Fruit fly (Drosophila melanogaster) whole organism, embryonic: ENCODE data around the gene sro.

Experiments
- Antp ChIP-seq: fragments of 200-800 bp; sonication (Bioruptor generic); optimal IDR thresholded peaks from 3 replicates; lab custom pipeline; 2016; ENCODE audit warnings: missing biosample characterization, missing genetic modification characterization
- Bdp1 ChIP-seq: fragments of 200-800 bp; sonication (Bioruptor generic); optimal IDR thresholded peaks from 3 replicates; lab custom pipeline; 2016; ENCODE audit warnings: missing biosample characterization, missing genetic modification characterization
- CG10209 ChIP-seq: fragments of 200-800 bp; sonication (Bioruptor generic); optimal IDR thresholded peaks from 3 replicates; lab custom pipeline; 2017; ENCODE audit warnings: missing biosample characterization, mild to moderate bottlenecking, missing genetic modification characterization, missing genetic modification reagents
- CG1024 ChIP-seq: fragments of 200-800 bp; sonication (Bioruptor generic); IDR thresholded peaks from 2 replicates; pipeline ENCODE4 v1.3.6; 2022; ENCODE audit warnings: missing biosample characterization, missing genetic modification characterization
- CG10321 ChIP-seq: fragments of 200-800 bp; sonication (Bioruptor generic); IDR thresholded peaks from 2 replicates; pipeline ENCODE4 v1.3.6; 2022; ENCODE audit warnings: missing biosample characterization, missing genetic modification characterization
- CG12236 ChIP-seq: fragments of 200-800 bp; sonication (Bioruptor generic); optimal IDR thresholded peaks from 2 replicates; lab custom pipeline; 2016; ENCODE audit warnings: missing biosample characterization, missing genetic modification characterization
- CG12299 ChIP-seq: fragments of 200-800 bp; sonication (Bioruptor generic); optimal IDR thresholded peaks from 2 replicates; lab custom pipeline; 2018; ENCODE audit warnings: missing biosample characterization, mild to moderate bottlenecking, missing genetic modification characterization
- CG12769 ChIP-seq: fragments of 200-800 bp; sonication (Bioruptor generic); optimal IDR thresholded peaks from 2 replicates; lab custom pipeline; 2019; ENCODE audit warnings: missing biosample characterization, mild to moderate bottlenecking, missing genetic modification characterization, moderate library complexity
- CG14050 ChIP-seq: fragments of 200-800 bp; sonication (Bioruptor generic); IDR thresholded peaks from 3 replicates; pipeline ENCODE4 v1.3.6; 2022; ENCODE audit warnings: missing biosample characterization, missing genetic modification characterization
- CG17612 ChIP-seq: fragments of 200-800 bp; sonication (Bioruptor generic); IDR thresholded peaks from 2 replicates; pipeline ENCODE4 v1.3.6; 2022; ENCODE audit warnings: missing biosample characterization, missing genetic modification characterization
- CG1792 ChIP-seq: fragments of 200-800 bp; sonication (Bioruptor generic); optimal IDR thresholded peaks from 2 replicates; lab custom pipeline; 2016; ENCODE audit warnings: missing biosample characterization, missing genetic modification characterization
- CG2678 ChIP-seq: fragments of 200-800 bp; sonication (Bioruptor generic); optimal IDR thresholded peaks from 3 replicates; lab custom pipeline; 2019; ENCODE audit warnings: missing biosample characterization, mild to moderate bottlenecking, missing genetic modification characterization, moderate library complexity
- CG30403 ChIP-seq: fragments of 200-800 bp; sonication (Bioruptor generic); optimal IDR thresholded peaks from 3 replicates; lab custom pipeline; 2016; ENCODE audit warnings: missing biosample characterization, missing genetic modification characterization
- CG3838 ChIP-seq: fragments of 200-800 bp; sonication (Bioruptor generic); optimal IDR thresholded peaks from 3 replicates; lab custom pipeline; 2016; ENCODE audit warnings: missing biosample characterization, missing genetic modification characterization
- CG4854 ChIP-seq: fragments of 200-800 bp; sonication (Bioruptor generic); optimal IDR thresholded peaks from 2 replicates; lab custom pipeline; 2016; ENCODE audit warnings: missing biosample characterization, missing genetic modification characterization, inconsistent platforms
- CG6813 ChIP-seq: fragments of 200-800 bp; sonication (Bioruptor generic); optimal IDR thresholded peaks from 2 replicates; lab custom pipeline; 2017; ENCODE audit warnings: missing biosample characterization, missing genetic modification characterization, mild to moderate bottlenecking, moderate library complexity, missing genetic modification reagents
- CG7556 ChIP-seq: fragments of 200-800 bp; sonication (Bioruptor generic); optimal IDR thresholded peaks from 2 replicates; lab custom pipeline; 2017; ENCODE audit warnings: missing biosample characterization, mild to moderate bottlenecking, missing genetic modification characterization
- CG8924 ChIP-seq: fragments of 200-800 bp; optimal IDR thresholded peaks from 3 replicates; lab custom pipeline; 2019; ENCODE audit warnings: missing biosample characterization, mild to moderate bottlenecking, missing genetic modification characterization, moderate library complexity
- CG9817 ChIP-seq: fragments of 200-800 bp; sonication (Bioruptor generic); optimal IDR thresholded peaks from 2 replicates; lab custom pipeline; 2018; ENCODE audit warnings: missing biosample characterization, mild to moderate bottlenecking, missing genetic modification characterization, moderate library complexity
- Camta ChIP-seq: fragments of 200-800 bp; sonication (Bioruptor generic); optimal IDR thresholded peaks from 2 replicates; lab custom pipeline; 2016; ENCODE audit warnings: missing biosample characterization, missing genetic modification characterization
- Chrac-16 ChIP-seq: fragments of 200-800 bp; sonication (Bioruptor generic); optimal IDR thresholded peaks from 3 replicates; lab custom pipeline; 2016; ENCODE audit warnings: missing biosample characterization, missing genetic modification characterization
- CoRest ChIP-seq: fragments of 200-800 bp; sonication (Bioruptor generic); optimal IDR thresholded peaks from 3 replicates; lab custom pipeline; 2018; ENCODE audit warnings: missing biosample characterization, mild to moderate bottlenecking, missing genetic modification characterization, moderate library complexity
- Dek ChIP-seq: fragments of 200-800 bp; sonication (Bioruptor generic); optimal IDR thresholded peaks from 3 replicates; lab custom pipeline; 2019; ENCODE audit warnings: missing biosample characterization, mild to moderate bottlenecking, missing genetic modification characterization, moderate library complexity
- Dfd ChIP-seq, 2 experiments: fragments of >200 bp; optimal IDR thresholded peaks; 2 replicates each; lab custom pipeline; 2017; ENCODE audit warnings: missing biosample characterization in 2 of 2, missing genetic modification characterization in 2 of 2
- Dip2 ChIP-seq: fragments of 200-800 bp; sonication (Bioruptor generic); IDR thresholded peaks from 2 replicates; pipeline ENCODE4 v1.3.6; 2022; ENCODE audit warnings: missing biosample characterization, missing genetic modification characterization
- Dll ChIP-seq: fragments of 200-800 bp; sonication (Bioruptor generic); IDR thresholded peaks from 4 replicates; pipeline ENCODE4 v1.3.6; 2022; ENCODE audit warnings: missing biosample characterization, missing genetic modification characterization; ENCODE audit not compliant: partially characterized antibody
- HLH3B ChIP-seq: fragments of 200-800 bp; sonication (Bioruptor generic); IDR thresholded peaks from 2 replicates; pipeline ENCODE4 v1.3.6; 2022; ENCODE audit warnings: missing biosample characterization, missing genetic modification characterization
- Hr3 ChIP-seq: fragments of 200-800 bp; sonication (Bioruptor generic); optimal IDR thresholded peaks from 3 replicates; lab custom pipeline; 2016; ENCODE audit warnings: missing biosample characterization, missing genetic modification characterization
- NC2α ChIP-seq: fragments of 200-800 bp; sonication (Bioruptor generic); optimal IDR thresholded peaks from 2 replicates; lab custom pipeline; 2016; ENCODE audit warnings: missing biosample characterization, missing genetic modification characterization
- NC2β ChIP-seq: fragments of 200-800 bp; sonication (Bioruptor generic); optimal IDR thresholded peaks from 2 replicates; lab custom pipeline; 2016; ENCODE audit warnings: missing biosample characterization, missing genetic modification characterization
- Oli ChIP-seq: fragments of 200-800 bp; sonication (Bioruptor generic); optimal IDR thresholded peaks from 2 replicates; lab custom pipeline; 2018; ENCODE audit warnings: missing biosample characterization, mild to moderate bottlenecking, missing genetic modification characterization, moderate library complexity
- PHDP ChIP-seq: fragments of 200-800 bp; sonication (Bioruptor generic); optimal IDR thresholded peaks from 3 replicates; lab custom pipeline; 2018; ENCODE audit warnings: missing biosample characterization, mild to moderate bottlenecking, missing genetic modification characterization, moderate library complexity
- Sox102F ChIP-seq: fragments of 200-800 bp; sonication (Bioruptor generic); optimal IDR thresholded peaks from 2 replicates; lab custom pipeline; 2018; ENCODE audit warnings: missing biosample characterization, mild to moderate bottlenecking, missing genetic modification characterization, moderate library complexity
- Spps ChIP-seq: fragments of 200-800 bp; sonication (Bioruptor generic); optimal IDR thresholded peaks from 2 replicates; lab custom pipeline; 2018; ENCODE audit warnings: missing biosample characterization, mild to moderate bottlenecking, missing genetic modification characterization
- ato ChIP-seq: fragments of 200-800 bp; sonication (Bioruptor generic); IDR thresholded peaks from 2 replicates; pipeline ENCODE4 v1.3.6; 2022; ENCODE audit warnings: missing biosample characterization, missing genetic modification characterization; ENCODE audit not compliant: partially characterized antibody
- cad ChIP-seq: fragments of >200 bp; optimal IDR thresholded peaks from 2 replicates; lab custom pipeline; 2017; ENCODE audit warnings: missing biosample characterization, missing genetic modification characterization
- chif ChIP-seq, 2 experiments: fragments of 200-800 bp; sonication (Bioruptor generic); optimal IDR thresholded peaks; 3 replicates each; lab custom pipeline; 2016; ENCODE audit warnings: missing biosample characterization in 2 of 2, missing genetic modification characterization in 2 of 2
- chinmo ChIP-seq: fragments of 200-800 bp; sonication (Bioruptor generic); IDR thresholded peaks from 4 replicates; pipeline ENCODE4 v1.3.6; 2022; ENCODE audit warnings: missing biosample characterization, missing genetic modification characterization; ENCODE audit not compliant: partially characterized antibody
- dati ChIP-seq: fragments of 200-800 bp; sonication (Bioruptor generic); IDR thresholded peaks from 2 replicates; pipeline ENCODE4 v1.3.6; 2022; ENCODE audit warnings: missing biosample characterization, missing genetic modification characterization
- her ChIP-seq: fragments of 200-800 bp; sonication (Bioruptor generic); optimal IDR thresholded peaks from 2 replicates; lab custom pipeline; 2016; ENCODE audit warnings: missing biosample characterization, missing genetic modification characterization
- p53 ChIP-seq: fragments of 200-800 bp; sonication (Bioruptor generic); optimal IDR thresholded peaks from 2 replicates; lab custom pipeline; 2016; ENCODE audit warnings: missing biosample characterization, missing genetic modification characterization
- psq ChIP-seq: fragments of 200-800 bp; sonication (Bioruptor generic); optimal IDR thresholded peaks from 2 replicates; lab custom pipeline; 2017; ENCODE audit warnings: missing biosample characterization, missing genetic modification characterization
- pum ChIP-seq: fragments of 200-800 bp; sonication (Bioruptor generic); optimal IDR thresholded peaks from 2 replicates; lab custom pipeline; 2016; ENCODE audit warnings: missing biosample characterization, missing genetic modification characterization
- scrt ChIP-seq: fragments of 200-800 bp; sonication (Bioruptor generic); optimal IDR thresholded peaks from 2 replicates; lab custom pipeline; 2018; ENCODE audit warnings: missing biosample characterization, mild to moderate bottlenecking, missing genetic modification characterization, moderate library complexity
- sens-2 ChIP-seq: fragments of 200-800 bp; sonication (Bioruptor generic); IDR thresholded peaks from 2 replicates; pipeline ENCODE4 v1.3.6; 2022; ENCODE audit warnings: missing biosample characterization, missing genetic modification characterization
- slbo ChIP-seq: fragments of 200-800 bp; sonication (Bioruptor generic); IDR thresholded peaks from 2 replicates; pipeline ENCODE4 v1.3.6; 2022; ENCODE audit warnings: missing biosample characterization, missing genetic modification characterization
- stc ChIP-seq: fragments of 200-800 bp; sonication (Bioruptor generic); IDR thresholded peaks from 2 replicates; pipeline ENCODE4 v1.3.6; 2022; ENCODE audit warnings: missing biosample characterization, missing genetic modification characterization
- trem ChIP-seq: fragments of 200-800 bp; optimal IDR thresholded peaks from 3 replicates; lab custom pipeline; 2019; ENCODE audit warnings: missing biosample characterization, mild to moderate bottlenecking, missing genetic modification characterization, moderate library complexity
- ttk ChIP-seq: fragments of 200-800 bp; sonication (Bioruptor generic); IDR thresholded peaks from 2 replicates; pipeline ENCODE4 v2.1.2; 2022; ENCODE audit warnings: missing biosample characterization, missing genetic modification characterization
- tx ChIP-seq: fragments of 200-800 bp; sonication (Bioruptor generic); optimal IDR thresholded peaks from 2 replicates; lab custom pipeline; 2016; ENCODE audit warnings: missing biosample characterization, missing genetic modification characterization
- wor ChIP-seq: fragments of 200-800 bp; sonication (Bioruptor generic); IDR thresholded peaks from 2 replicates; pipeline ENCODE4 v1.3.6; 2022; ENCODE audit warnings: missing biosample characterization, missing genetic modification characterization

The sro gene

dm6 chr3R:29773833-29774324 lies 20.5 kb upstream of the sro start (continued):
- TF ChIP-seq CG30403 (peak; percentile 82), Sox102F (GFP tag; lab: Kevin White, UChicago) (peak; percentile 77), CG12299 (tag; lab: Kevin White, UChicago) (peak; percentile 12), CG2678 (tag; lab: Kevin White, UChicago) (peak; percentile 84), dati (GFP tag; lab: Robert Waterston, UW) (no peak), CG10209 (GFP tag; lab: Kevin White, UChicago) (peak; percentile 72), CG12236 (GFP tag; lab: Kevin White, UChicago) (peak; percentile 31), Hr3 (peak; percentile 61), CG4854 (GFP tag; lab: Kevin White, UChicago) (peak; percentile 56), NC2β (GFP tag; lab: Kevin White, UChicago) (peak; percentile 30), CG3838 (GFP tag; lab: Kevin White, UChicago) (no peak), PHDP (tag; lab: Kevin White, UChicago) (peak; percentile 74), CG17612 (GFP tag; lab: Robert Waterston, UW) (0 out of 2 replicates have a peak, but pooled peaks have one; percentile 48), CG1024 (GFP tag; lab: Robert Waterston, UW) (no peak), slbo (GFP tag; lab: Robert Waterston, UW) (peak; percentile 82), Camta (GFP tag; lab: Kevin White, UChicago) (peak; percentile 45), cad (no peak), psq (GFP tag; lab: Kevin White, UChicago) (no peak), trem (tag; lab: Kevin White, UChicago) (no peak), CoRest (peak; percentile 88), p53 (peak; percentile 26), Dfd (GFP tag; optimal IDR thresholded peaks at IDR 0.05; lab: Kevin White, UChicago) (no peak), ato (no peak), stc (peak; percentile 60; the same call in 1 of the 2 replicates), NC2α (GFP tag; lab: Kevin White, UChicago) (peak; percentile 16), CG14050 (GFP tag; lab: Robert Waterston, UW) (peak; percentile 63; the same call in 2 of the 3 replicates), Dll (GFP tag; lab: Robert Waterston, UW) (no peak), Antp (GFP tag; lab: Kevin White, UChicago) (peak; percentile 74), CG1792 (GFP tag; lab: Kevin White, UChicago) (peak; percentile 53), scrt (GFP tag; lab: Kevin White, UChicago) (peak; percentile 47), Spps (tag; lab: Kevin White, UChicago) (no peak), Dek (tag; lab: Kevin White, UChicago) (peak; percentile 71), chif (GFP tag; optimal IDR thresholded peaks at IDR 0.05; lab: Kevin White, UChicago) (peak; percentile 48 to 72), tx (peak; percentile 68), CG7556 (GFP tag; lab: Kevin White, UChicago) (peak; percentile 56), wor (GFP tag; lab: Robert Waterston, UW) (peak; percentile 68; the same call in 1 of the 2 replicates), Chrac-16 (GFP tag; lab: Kevin White, UChicago) (peak; percentile 62), her (GFP tag; lab: Kevin White, UChicago) (peak; percentile 58), Oli (tag; lab: Kevin White, UChicago) (peak; percentile 76), HLH3B (GFP tag; lab: Robert Waterston, UW) (peak; percentile 56), CG6813 (GFP tag; lab: Kevin White, UChicago) (peak; percentile 63), Dip2 (GFP tag; lab: Robert Waterston, UW) (0 out of 2 replicates have a peak, but pooled peaks have one; percentile 10), chinmo (no peak), CG12769 (tag; lab: Kevin White, UChicago) (peak; percentile 90), pum (peak; percentile 67), CG10321 (no peak), sens-2 (no peak), CG8924 (tag; lab: Kevin White, UChicago) (peak; percentile 52), CG9817 (tag; lab: Kevin White, UChicago) (peak; percentile 77), ttk (GFP tag; lab: Robert Waterston, UW) (peak; percentile 41; the same call in 1 of the 2 replicates), Bdp1 (GFP tag; lab: Kevin White, UChicago) (peak; percentile 54)
